Fruit fly (Drosophila melanogaster) whole organism, embryonic: ENCODE results near the gene Cln7.

Experiments
- Aef1 ChIP-seq: fragments of 200-800 bp; sonication (Bioruptor generic); IDR thresholded peaks from 3 replicates; pipeline ENCODE4 v1.3.6; 2022; ENCODE audit warnings: missing biosample characterization, missing genetic modification characterization
- Blimp-1 ChIP-seq: fragments of 200-800 bp; sonication (Bioruptor generic); optimal IDR thresholded peaks from 3 replicates; lab custom pipeline; 2018; ENCODE audit warnings: missing biosample characterization, missing genetic modification characterization, mild to moderate bottlenecking, moderate library complexity, missing genetic modification reagents
- CG10462 ChIP-seq: fragments of 200-800 bp; sonication (Bioruptor generic); optimal IDR thresholded peaks from 2 replicates; lab custom pipeline; 2016; ENCODE audit warnings: missing biosample characterization, missing genetic modification characterization
- CG12236 ChIP-seq: fragments of 200-800 bp; sonication (Bioruptor generic); optimal IDR thresholded peaks from 2 replicates; lab custom pipeline; 2016; ENCODE audit warnings: missing biosample characterization, missing genetic modification characterization
- CG12659 ChIP-seq: fragments of 200-800 bp; sonication (Bioruptor generic); optimal IDR thresholded peaks from 3 replicates; lab custom pipeline; 2017; ENCODE audit warnings: mild to moderate bottlenecking, missing biosample characterization, missing genetic modification reagents, missing genetic modification characterization
- CG17829 ChIP-seq: fragments of 200-800 bp; optimal IDR thresholded peaks from 2 replicates; lab custom pipeline; 2019; ENCODE audit warnings: missing biosample characterization, mild to moderate bottlenecking, missing genetic modification characterization, moderate library complexity
- CG18599 ChIP-seq: fragments of 200-800 bp; sonication (Bioruptor generic); optimal IDR thresholded peaks from 3 replicates; lab custom pipeline; 2017; ENCODE audit warnings: missing biosample characterization, missing genetic modification characterization, mild to moderate bottlenecking, moderate library complexity, missing genetic modification reagents
- CG30020 ChIP-seq: fragments of 200-800 bp; optimal IDR thresholded peaks from 2 replicates; lab custom pipeline; 2019; ENCODE audit warnings: missing biosample characterization, mild to moderate bottlenecking, missing genetic modification characterization, moderate library complexity
- CG3163 ChIP-seq: fragments of 200-800 bp; sonication (Bioruptor generic); optimal IDR thresholded peaks from 3 replicates; lab custom pipeline; 2016; ENCODE audit warnings: missing biosample characterization, missing genetic modification characterization
- CG34224 ChIP-seq: fragments of 200-800 bp; sonication (Bioruptor generic); IDR thresholded peaks from 3 replicates; pipeline ENCODE4 v1.3.6; 2022; ENCODE audit warnings: missing biosample characterization, missing genetic modification characterization; ENCODE audit not compliant: partially characterized antibody
- CG3838 ChIP-seq: fragments of 200-800 bp; sonication (Bioruptor generic); optimal IDR thresholded peaks from 3 replicates; lab custom pipeline; 2016; ENCODE audit warnings: missing biosample characterization, missing genetic modification characterization
- CG4282 ChIP-seq: fragments of 200-800 bp; sonication (Bioruptor generic); optimal IDR thresholded peaks from 2 replicates; lab custom pipeline; 2016; ENCODE audit warnings: missing biosample characterization, missing genetic modification characterization
- CG4404 ChIP-seq: fragments of 200-800 bp; sonication (Bioruptor generic); IDR thresholded peaks from 2 replicates; pipeline ENCODE4 v1.3.6; 2022; ENCODE audit warnings: missing biosample characterization, missing genetic modification characterization
- CG4424 ChIP-seq: fragments of 200-800 bp; sonication (Bioruptor generic); optimal IDR thresholded peaks from 3 replicates; lab custom pipeline; 2016; ENCODE audit warnings: missing biosample characterization, missing genetic modification characterization
- CG5180 ChIP-seq: fragments of 200-800 bp; sonication (Bioruptor generic); optimal IDR thresholded peaks from 3 replicates; lab custom pipeline; 2017; ENCODE audit warnings: missing biosample characterization, missing genetic modification characterization, mild to moderate bottlenecking, moderate library complexity, missing genetic modification reagents
- CG7357 ChIP-seq: fragments of 200-800 bp; sonication (Bioruptor generic); IDR thresholded peaks from 3 replicates; pipeline ENCODE4 v1.3.6; 2022; ENCODE audit warnings: missing biosample characterization, missing genetic modification characterization
- CG7987 ChIP-seq: fragments of 200-800 bp; sonication (Bioruptor generic); optimal IDR thresholded peaks from 2 replicates; lab custom pipeline; 2018; ENCODE audit warnings: missing biosample characterization, mild to moderate bottlenecking, missing genetic modification characterization, moderate library complexity
- CG8359 ChIP-seq: fragments of 200-800 bp; sonication (Bioruptor generic); optimal IDR thresholded peaks from 2 replicates; lab custom pipeline; 2017; ENCODE audit warnings: missing biosample characterization, mild to moderate bottlenecking, missing genetic modification characterization, borderline replicate concordance
- CG8765 ChIP-seq: fragments of 200-800 bp; sonication (Bioruptor generic); IDR thresholded peaks from 2 replicates; pipeline ENCODE4 v1.3.6; 2022; ENCODE audit warnings: missing biosample characterization, missing genetic modification characterization
- CG9876 ChIP-seq: fragments of 200-800 bp; sonication (Bioruptor generic); optimal IDR thresholded peaks from 2 replicates; lab custom pipeline; 2016; ENCODE audit warnings: missing biosample characterization, missing genetic modification characterization
- Dip2 ChIP-seq: fragments of 200-800 bp; sonication (Bioruptor generic); IDR thresholded peaks from 2 replicates; pipeline ENCODE4 v1.3.6; 2022; ENCODE audit warnings: missing biosample characterization, missing genetic modification characterization
- Doc2 ChIP-seq: fragments of 200-800 bp; sonication (Bioruptor generic); IDR thresholded peaks from 2 replicates; pipeline ENCODE4 v1.3.6; 2022; ENCODE audit warnings: missing biosample characterization, missing genetic modification characterization
- Elba2 ChIP-seq: fragments of 200-800 bp; sonication (Bioruptor generic); optimal IDR thresholded peaks from 3 replicates; lab custom pipeline; 2016; ENCODE audit warnings: missing biosample characterization, missing genetic modification characterization
- Fer2 ChIP-seq: fragments of 200-800 bp; sonication (Bioruptor generic); optimal IDR thresholded peaks from 2 replicates; lab custom pipeline; 2018; ENCODE audit warnings: missing biosample characterization, mild to moderate bottlenecking, missing genetic modification characterization, moderate library complexity
- H15 ChIP-seq: fragments of 200-800 bp; sonication (Bioruptor generic); IDR thresholded peaks from 3 replicates; pipeline ENCODE4 v1.3.6; 2022; ENCODE audit warnings: missing biosample characterization, missing genetic modification characterization
- Lpt ChIP-seq: fragments of >200 bp; optimal IDR thresholded peaks from 2 replicates; lab custom pipeline; 2018; ENCODE audit warnings: missing biosample characterization, missing genetic modification characterization
- NC2β ChIP-seq: fragments of 200-800 bp; sonication (Bioruptor generic); optimal IDR thresholded peaks from 2 replicates; lab custom pipeline; 2016; ENCODE audit warnings: missing biosample characterization, missing genetic modification characterization
- Nf-YC ChIP-seq: fragments of 200-800 bp; optimal IDR thresholded peaks from 3 replicates; lab custom pipeline; 2019; ENCODE audit warnings: missing biosample characterization, mild to moderate bottlenecking, missing genetic modification characterization, moderate library complexity
- Sox100B ChIP-seq: fragments of 200-800 bp; sonication (Bioruptor generic); optimal IDR thresholded peaks from 3 replicates; lab custom pipeline; 2018; ENCODE audit warnings: missing biosample characterization, mild to moderate bottlenecking, missing genetic modification characterization
- Usf ChIP-seq: fragments of 200-800 bp; sonication (Bioruptor generic); optimal IDR thresholded peaks from 2 replicates; lab custom pipeline; 2017; ENCODE audit warnings: missing genotype, missing biosample characterization, missing genetic modification characterization
- YL-1 ChIP-seq: fragments of 200-800 bp; sonication (Bioruptor generic); optimal IDR thresholded peaks from 3 replicates; lab custom pipeline; 2017; ENCODE audit warnings: missing biosample characterization, mild to moderate bottlenecking, missing genetic modification characterization
- az2 ChIP-seq: fragments of 200-800 bp; sonication (Bioruptor generic); optimal IDR thresholded peaks from 3 replicates; lab custom pipeline; 2016; ENCODE audit warnings: missing biosample characterization, missing genetic modification characterization
- bab2 ChIP-seq: fragments of 200-800 bp; sonication (Bioruptor generic); optimal IDR thresholded peaks from 2 replicates; lab custom pipeline; 2016; ENCODE audit warnings: missing biosample characterization, missing genetic modification characterization
- da ChIP-seq: fragments of 200-800 bp; sonication (Bioruptor generic); optimal IDR thresholded peaks from 2 replicates; lab custom pipeline; 2016; ENCODE audit warnings: missing biosample characterization, missing genetic modification characterization
- dimm ChIP-seq: fragments of 200-800 bp; sonication (Bioruptor generic); IDR thresholded peaks from 2 replicates; pipeline ENCODE4 v1.3.6; 2022; ENCODE audit warnings: missing biosample characterization, missing genetic modification characterization
- gem ChIP-seq: fragments of 200-800 bp; sonication (Bioruptor generic); optimal IDR thresholded peaks from 2 replicates; lab custom pipeline; 2019; ENCODE audit warnings: missing biosample characterization, mild to moderate bottlenecking, missing genetic modification characterization, moderate library complexity
- gsb-n ChIP-seq: fragments of 200-800 bp; sonication (Bioruptor generic); optimal IDR thresholded peaks from 3 replicates; lab custom pipeline; 2018; ENCODE audit warnings: missing biosample characterization, mild to moderate bottlenecking, missing genetic modification characterization
- ken ChIP-seq: fragments of 200-800 bp; sonication (Bioruptor generic); IDR thresholded peaks from 3 replicates; pipeline ENCODE4 v1.3.6; 2022; ENCODE audit warnings: missing biosample characterization, missing genetic modification characterization
- mirr ChIP-seq: fragments of 200-800 bp; sonication (Bioruptor generic); optimal IDR thresholded peaks from 3 replicates; lab custom pipeline; 2018; ENCODE audit warnings: missing biosample characterization, mild to moderate bottlenecking, missing genetic modification characterization
- nom ChIP-seq: fragments of 200-800 bp; sonication (Bioruptor generic); optimal IDR thresholded peaks from 2 replicates; lab custom pipeline; 2017; ENCODE audit warnings: missing biosample characterization, missing genetic modification characterization, mild to moderate bottlenecking, moderate library complexity, missing genetic modification reagents
- odd ChIP-seq: fragments of 200-800 bp; sonication (Bioruptor generic); optimal IDR thresholded peaks from 2 replicates; lab custom pipeline; 2017; ENCODE audit warnings: missing biosample characterization, mild to moderate bottlenecking, missing genetic modification characterization
- otp ChIP-seq: fragments of 200-800 bp; sonication (Bioruptor generic); IDR thresholded peaks from 3 replicates; pipeline ENCODE4, ENCODE4 v1.3.6; 2022; ENCODE audit warnings: missing biosample characterization, missing genetic modification characterization
- pan ChIP-seq, 4 experiments: fragments of >200 bp in 3 of 4; fragments of 200-800 bp in 1 of 4; sonication (Bioruptor generic) in 1 of 4; optimal IDR thresholded peaks in 3 of 4; IDR thresholded peaks in 1 of 4; 2 replicates each; pipeline versions ENCODE4 v1.3.6 to Lab custom; 2017 to 2022; ENCODE audit warnings: missing biosample characterization in 2 of 4, missing genetic modification characterization in 2 of 4, mixed read lengths in 1 of 4
- prd ChIP-seq, 3 experiments: fragments of >200 bp in 2 of 3; fragments of 200-800 bp in 1 of 3; sonication (Bioruptor generic) in 1 of 3; optimal IDR thresholded peaks in 2 of 3; IDR thresholded peaks in 1 of 3; 2 replicates in 2 of 3; 3 replicates in 1 of 3; pipeline versions ENCODE4 v1.3.6 to Lab custom; 2017 to 2022; ENCODE audit warnings: missing biosample characterization in 1 of 3, missing genetic modification characterization in 1 of 3
- pzg ChIP-seq: fragments of 200-800 bp; sonication (Bioruptor generic); optimal IDR thresholded peaks from 3 replicates; lab custom pipeline; 2018; ENCODE audit warnings: missing biosample characterization, mild to moderate bottlenecking, missing genetic modification characterization, moderate library complexity
- ro ChIP-seq: fragments of 200-800 bp; sonication (Bioruptor generic); IDR thresholded peaks from 2 replicates; pipeline ENCODE4 v1.3.6; 2022; ENCODE audit warnings: missing biosample characterization, missing genetic modification characterization
- sd ChIP-seq: fragments of 200-800 bp; sonication (Bioruptor generic); optimal IDR thresholded peaks from 3 replicates; lab custom pipeline; 2018; ENCODE audit warnings: missing biosample characterization, mild to moderate bottlenecking, missing genetic modification characterization, moderate library complexity
- seq ChIP-seq: fragments of 200-800 bp; sonication (Bioruptor generic); IDR thresholded peaks from 2 replicates; pipeline ENCODE4 v1.3.6; 2022; ENCODE audit warnings: missing biosample characterization, missing genetic modification characterization
- wek ChIP-seq: fragments of 200-800 bp; sonication (Bioruptor generic); optimal IDR thresholded peaks from 3 replicates; lab custom pipeline; 2018; ENCODE audit warnings: missing biosample characterization, mild to moderate bottlenecking, missing genetic modification characterization, moderate library complexity

Gene Cln7

dm6 chr3L:7347984-7348631 is 3.1 kb upstream of the Cln7 start, which contains the start of the genes Srp19 and qm (continued):
- TF ChIP-seq Aef1 (peak; percentile 88), Usf (GFP tag; lab: Kevin White, UChicago) (no peak), CG4424 (peak; percentile 55), CG4282 (GFP tag; lab: Kevin White, UChicago) (no peak), CG12659 (GFP tag; lab: Kevin White, UChicago) (peak; percentile 63), Lpt (GFP tag; lab: Kevin White, UChicago) (no peak), CG5180 (no peak), CG7987 (peak; percentile 1), pan (optimal IDR thresholded peaks at IDR 0.05; lab: Kevin White, UChicago) (no peak), pan (GFP tag; optimal IDR thresholded peaks at IDR 0.05 in 1 of 2, IDR thresholded peaks at IDR 0.05 in 1 of 2) (peak in 1 of 2 experiments; percentile 63), pzg (GFP tag; lab: Kevin White, UChicago) (peak; percentile 66), seq (GFP tag; lab: Robert Waterston, UW) (no peak), CG17829 (tag; lab: Kevin White, UChicago) (peak; percentile 43), gsb-n (tag; lab: Kevin White, UChicago) (peak; percentile 22), CG12236 (GFP tag; lab: Kevin White, UChicago) (no peak), CG7357 (GFP tag; lab: Robert Waterston, UW) (no peak), CG34224 (GFP tag; lab: Robert Waterston, UW) (peak; percentile 70), ro (no peak), CG3838 (no peak), Fer2 (tag; lab: Kevin White, UChicago) (peak; percentile 34), Elba2 (GFP tag; lab: Kevin White, UChicago) (peak; percentile 19), dimm (GFP tag; lab: Robert Waterston, UW) (no peak), Dip2 (GFP tag; lab: Robert Waterston, UW) (no peak), H15 (no peak; the same call in 2 of the 3 replicates), nom (GFP tag; lab: Kevin White, UChicago) (peak; percentile 65), ken (GFP tag; lab: Robert Waterston, UW) (0 out of 3 replicates have a peak, but pooled peaks have one; percentile 58), az2 (GFP tag; lab: Kevin White, UChicago) (peak; percentile 47), CG18599 (GFP tag; lab: Kevin White, UChicago) (peak; percentile 36), Doc2 (no peak), CG8765 (GFP tag; lab: Robert Waterston, UW) (no peak), odd (GFP tag; lab: Kevin White, UChicago) (peak; percentile 6), mirr (GFP tag; lab: Kevin White, UChicago) (peak; percentile 22), Nf-YC (tag; lab: Kevin White, UChicago) (peak; percentile 28), gem (peak; percentile 76), CG8359 (GFP tag; lab: Kevin White, UChicago) (no peak), Blimp-1 (GFP tag; lab: Kevin White, UChicago) (no peak), otp (GFP tag; lab: Robert Waterston, UW) (0 out of 3 replicates have a peak, but pooled peaks have one; percentile 5), sd (tag; lab: Kevin White, UChicago) (peak; percentile 33), NC2β (GFP tag; lab: Kevin White, UChicago) (no peak), CG4404 (peak; percentile 34; the same call in 1 of the 2 replicates), CG3163 (GFP tag; lab: Kevin White, UChicago) (no peak), CG30020 (peak; percentile 55), prd (optimal IDR thresholded peaks at IDR 0.05; lab: Kevin White, UChicago) (no peak), prd (GFP tag; IDR thresholded peaks at IDR 0.05; lab: Robert Waterston, UW) (peak; percentile 71), da (GFP tag; lab: Kevin White, UChicago) (no peak), CG9876 (GFP tag; lab: Kevin White, UChicago) (no peak), bab2 (GFP tag; lab: Kevin White, UChicago) (peak; percentile 29), Sox100B (GFP tag; lab: Kevin White, UChicago) (no peak), wek (GFP tag; lab: Kevin White, UChicago) (peak; percentile 43), YL-1 (peak; percentile 59), CG10462 (GFP tag; lab: Kevin White, UChicago) (no peak)
